Fruit fly (Drosophila melanogaster) whole organism, embryonic: ENCODE results near the gene Ptp4E.

ENCODE experiments used
- BEAF-32 ChIP-seq: fragments of 200-800 bp; sonication (Bioruptor generic); optimal IDR thresholded peaks from 3 replicates; lab custom pipeline; 2017; ENCODE audit warnings: missing biosample characterization, missing genetic modification characterization, mild to moderate bottlenecking, moderate library complexity, missing genetic modification reagents
- Blimp-1 ChIP-seq: fragments of 200-800 bp; sonication (Bioruptor generic); optimal IDR thresholded peaks from 3 replicates; lab custom pipeline; 2018; ENCODE audit warnings: missing biosample characterization, missing genetic modification characterization, mild to moderate bottlenecking, moderate library complexity, missing genetic modification reagents
- CG10366 ChIP-seq: fragments of 200-800 bp; sonication (Bioruptor generic); IDR thresholded peaks from 2 replicates; pipeline ENCODE4 v1.3.6; 2022; ENCODE audit warnings: missing biosample characterization, missing genetic modification characterization
- CG11696 ChIP-seq: fragments of 200-800 bp; sonication (Bioruptor generic); IDR thresholded peaks from 2 replicates; pipeline ENCODE4 v1.3.6; 2022; ENCODE audit warnings: missing biosample characterization, missing genetic modification characterization
- CG11723 ChIP-seq: fragments of 200-800 bp; sonication (Bioruptor generic); optimal IDR thresholded peaks from 2 replicates; lab custom pipeline; 2017; ENCODE audit warnings: missing biosample characterization, mild to moderate bottlenecking, missing genetic modification characterization
- CG12104 ChIP-seq: fragments of 200-800 bp; sonication (Bioruptor generic); optimal IDR thresholded peaks from 3 replicates; lab custom pipeline; 2016; ENCODE audit warnings: missing biosample characterization, missing genetic modification characterization
- CG15269 ChIP-seq: fragments of 200-800 bp; sonication (Bioruptor generic); optimal IDR thresholded peaks from 2 replicates; lab custom pipeline; 2018; ENCODE audit warnings: missing biosample characterization, mild to moderate bottlenecking, missing genetic modification characterization, moderate library complexity
- CG17361 ChIP-seq: fragments of 200-800 bp; sonication (Bioruptor generic); IDR thresholded peaks from 3 replicates; pipeline ENCODE4 v1.3.6; 2022; ENCODE audit warnings: missing biosample characterization, missing genetic modification characterization
- CG2116 ChIP-seq: fragments of 200-800 bp; sonication (Bioruptor generic); optimal IDR thresholded peaks from 3 replicates; lab custom pipeline; 2018; ENCODE audit warnings: missing biosample characterization, mild to moderate bottlenecking, missing genetic modification characterization
- CG2199 ChIP-seq: fragments of 200-800 bp; sonication (Bioruptor generic); IDR thresholded peaks from 3 replicates; pipeline ENCODE4 v1.3.6; 2022; ENCODE audit warnings: missing biosample characterization, missing genetic modification characterization
- CG2889 ChIP-seq: fragments of 200-800 bp; sonication (Bioruptor generic); IDR thresholded peaks from 3 replicates; pipeline ENCODE4 v1.3.6; 2022; ENCODE audit warnings: missing biosample characterization, missing genetic modification characterization
- CG31224 ChIP-seq: fragments of 200-800 bp; sonication (Bioruptor generic); IDR thresholded peaks from 2 replicates; pipeline ENCODE4 v1.3.6; 2022; ENCODE audit warnings: missing biosample characterization, missing genetic modification characterization
- CG3163 ChIP-seq: fragments of 200-800 bp; sonication (Bioruptor generic); optimal IDR thresholded peaks from 3 replicates; lab custom pipeline; 2016; ENCODE audit warnings: missing biosample characterization, missing genetic modification characterization
- CG33557 ChIP-seq: fragments of 200-800 bp; sonication (Bioruptor generic); optimal IDR thresholded peaks from 2 replicates; lab custom pipeline; 2019; ENCODE audit warnings: missing biosample characterization, mild to moderate bottlenecking, missing genetic modification characterization, moderate library complexity
- CG5245 ChIP-seq: fragments of 200-800 bp; sonication (Bioruptor generic); optimal IDR thresholded peaks from 3 replicates; lab custom pipeline; 2016; ENCODE audit warnings: missing biosample characterization, missing genetic modification characterization
- CG8388 ChIP-seq: fragments of 200-800 bp; sonication (Bioruptor generic); optimal IDR thresholded peaks from 2 replicates; lab custom pipeline; 2019; ENCODE audit warnings: missing biosample characterization, mild to moderate bottlenecking, missing genetic modification characterization, moderate library complexity
- CG9727 ChIP-seq: fragments of 200-800 bp; sonication (Bioruptor generic); optimal IDR thresholded peaks from 3 replicates; lab custom pipeline; 2017; ENCODE audit warnings: missing biosample characterization, mild to moderate bottlenecking, missing genetic modification characterization
- D19A ChIP-seq: fragments of 200-800 bp; optimal IDR thresholded peaks from 3 replicates; lab custom pipeline; 2019; ENCODE audit warnings: missing biosample characterization, mild to moderate bottlenecking, missing genetic modification characterization, moderate library complexity
- Dek ChIP-seq: fragments of 200-800 bp; sonication (Bioruptor generic); optimal IDR thresholded peaks from 3 replicates; lab custom pipeline; 2019; ENCODE audit warnings: missing biosample characterization, mild to moderate bottlenecking, missing genetic modification characterization, moderate library complexity
- Fer1 ChIP-seq: fragments of 200-800 bp; sonication (Bioruptor generic); optimal IDR thresholded peaks from 2 replicates; lab custom pipeline; 2017; ENCODE audit warnings: missing biosample characterization, mild to moderate bottlenecking, missing genetic modification characterization
- Gsc ChIP-seq: fragments of 200-800 bp; sonication (Bioruptor generic); IDR thresholded peaks from 2 replicates; pipeline ENCODE4 v1.3.6; 2022; ENCODE audit warnings: missing biosample characterization, missing genetic modification characterization
- Hmr ChIP-seq: fragments of 200-800 bp; sonication (Bioruptor generic); optimal IDR thresholded peaks from 3 replicates; lab custom pipeline; 2017; ENCODE audit warnings: mild to moderate bottlenecking, missing biosample characterization, missing genetic modification reagents, missing genetic modification characterization
- Lim3 ChIP-seq: fragments of 200-800 bp; sonication (Bioruptor generic); IDR thresholded peaks from 2 replicates; pipeline ENCODE4 v1.3.6; 2022; ENCODE audit warnings: missing biosample characterization, missing genetic modification characterization
- MBD-R2 ChIP-seq: fragments of 200-800 bp; sonication (Bioruptor generic); IDR thresholded peaks from 2 replicates; pipeline ENCODE4 v1.3.6; 2022; ENCODE audit warnings: missing biosample characterization, missing genetic modification characterization
- MESR4 ChIP-seq: fragments of 200-800 bp; sonication (Bioruptor generic); optimal IDR thresholded peaks from 2 replicates; lab custom pipeline; 2018; ENCODE audit warnings: missing biosample characterization, mild to moderate bottlenecking, missing genetic modification characterization, moderate library complexity
- MTF-1 ChIP-seq: fragments of 200-800 bp; sonication (Bioruptor generic); optimal IDR thresholded peaks from 2 replicates; lab custom pipeline; 2018; ENCODE audit warnings: missing biosample characterization, mild to moderate bottlenecking, missing genetic modification characterization, borderline replicate concordance
- Max ChIP-seq: fragments of 200-800 bp; sonication (Bioruptor generic); optimal IDR thresholded peaks from 2 replicates; lab custom pipeline; 2016; ENCODE audit warnings: missing biosample characterization, mild to moderate bottlenecking, missing genetic modification characterization
- Nf-YA ChIP-seq: fragments of 200-800 bp; sonication (Bioruptor generic); IDR thresholded peaks from 2 replicates; pipeline ENCODE4 v1.3.6; 2022; ENCODE audit warnings: missing biosample characterization, missing genetic modification characterization
- Sox100B ChIP-seq: fragments of 200-800 bp; sonication (Bioruptor generic); optimal IDR thresholded peaks from 3 replicates; lab custom pipeline; 2018; ENCODE audit warnings: missing biosample characterization, mild to moderate bottlenecking, missing genetic modification characterization
- ap ChIP-seq: fragments of 200-800 bp; sonication (Bioruptor generic); IDR thresholded peaks from 2 replicates; pipeline ENCODE4 v1.3.6; 2022; ENCODE audit warnings: missing biosample characterization, missing genetic modification characterization
- ase ChIP-seq: fragments of 200-800 bp; sonication (Bioruptor generic); IDR thresholded peaks from 3 replicates; pipeline ENCODE4 v1.3.6; 2022; ENCODE audit warnings: missing biosample characterization, missing genetic modification characterization
- ash1 ChIP-seq: fragments of 200-800 bp; sonication (Bioruptor generic); optimal IDR thresholded peaks from 2 replicates; lab custom pipeline; 2018; ENCODE audit warnings: missing biosample characterization, mild to moderate bottlenecking, missing genetic modification characterization
- bigmax ChIP-seq: fragments of 200-800 bp; sonication (Bioruptor generic); optimal IDR thresholded peaks from 2 replicates; lab custom pipeline; 2018; ENCODE audit warnings: missing biosample characterization, mild to moderate bottlenecking, missing genetic modification characterization
- bsh ChIP-seq, 2 experiments: fragments of 200-800 bp; sonication (Bioruptor generic); optimal IDR thresholded peaks; 2 replicates each; lab custom pipeline; 2017 to 2018; ENCODE audit warnings: mild to moderate bottlenecking in 2 of 2, missing biosample characterization in 2 of 2, missing genetic modification characterization in 2 of 2, moderate library complexity in 1 of 2
- ci ChIP-seq: fragments of 200-800 bp; sonication (Bioruptor generic); IDR thresholded peaks from 3 replicates; pipeline ENCODE4 v1.3.6; 2022; ENCODE audit warnings: missing biosample characterization, missing genetic modification characterization
- crp ChIP-seq, 2 experiments: fragments of 200-800 bp; sonication (Bioruptor generic); optimal IDR thresholded peaks; 2 replicates in 1 of 2; 3 replicates in 1 of 2; lab custom pipeline; 2017; ENCODE audit warnings: missing biosample characterization in 2 of 2, missing genetic modification characterization in 2 of 2, mild to moderate bottlenecking in 1 of 2, moderate library complexity in 1 of 2
- danr ChIP-seq: fragments of 200-800 bp; sonication (Bioruptor generic); IDR thresholded peaks from 2 replicates; pipeline ENCODE4 v1.3.6; 2022; ENCODE audit warnings: missing biosample characterization, missing genetic modification characterization
- gem ChIP-seq: fragments of 200-800 bp; sonication (Bioruptor generic); optimal IDR thresholded peaks from 2 replicates; lab custom pipeline; 2019; ENCODE audit warnings: missing biosample characterization, mild to moderate bottlenecking, missing genetic modification characterization, moderate library complexity
- ham ChIP-seq: fragments of 200-800 bp; sonication (Bioruptor generic); IDR thresholded peaks from 2 replicates; pipeline ENCODE4 v1.3.6; 2022; ENCODE audit warnings: missing biosample characterization, missing genetic modification characterization
- jing ChIP-seq: fragments of 200-800 bp; sonication (Bioruptor generic); optimal IDR thresholded peaks from 2 replicates; lab custom pipeline; 2018; ENCODE audit warnings: missing biosample characterization, mild to moderate bottlenecking, missing genetic modification characterization
- lov ChIP-seq, 2 experiments: fragments of 200-800 bp in 1 of 2; fragments of >200 bp in 1 of 2; sonication (Bioruptor generic) in 1 of 2; IDR thresholded peaks in 1 of 2; optimal IDR thresholded peaks in 1 of 2; 2 replicates in 1 of 2; 3 replicates in 1 of 2; pipeline versions ENCODE4 v1.3.6 to Lab custom; 2017 to 2022; ENCODE audit warnings: missing biosample characterization in 1 of 2, missing genetic modification characterization in 1 of 2
- nerfin-1 ChIP-seq: fragments of 200-800 bp; sonication (Bioruptor generic); optimal IDR thresholded peaks from 3 replicates; lab custom pipeline; 2019; ENCODE audit warnings: missing biosample characterization, mild to moderate bottlenecking, missing genetic modification characterization, moderate library complexity
- oc ChIP-seq: fragments of 200-800 bp; sonication (Bioruptor generic); optimal IDR thresholded peaks from 2 replicates; lab custom pipeline; 2018; ENCODE audit warnings: missing biosample characterization, mild to moderate bottlenecking, missing genetic modification characterization, moderate library complexity
- pan ChIP-seq, 4 experiments: fragments of >200 bp in 3 of 4; fragments of 200-800 bp in 1 of 4; sonication (Bioruptor generic) in 1 of 4; optimal IDR thresholded peaks in 3 of 4; IDR thresholded peaks in 1 of 4; 2 replicates each; pipeline versions ENCODE4 v1.3.6 to Lab custom; 2017 to 2022; ENCODE audit warnings: missing biosample characterization in 2 of 4, missing genetic modification characterization in 2 of 4, mixed read lengths in 1 of 4
- phol ChIP-seq: fragments of 200-800 bp; sonication (Bioruptor generic); optimal IDR thresholded peaks from 3 replicates; lab custom pipeline; 2018; ENCODE audit warnings: missing biosample characterization, mild to moderate bottlenecking, missing genetic modification characterization, moderate library complexity
- pum ChIP-seq: fragments of 200-800 bp; sonication (Bioruptor generic); optimal IDR thresholded peaks from 2 replicates; lab custom pipeline; 2016; ENCODE audit warnings: missing biosample characterization, missing genetic modification characterization
- trem ChIP-seq: fragments of 200-800 bp; optimal IDR thresholded peaks from 3 replicates; lab custom pipeline; 2019; ENCODE audit warnings: missing biosample characterization, mild to moderate bottlenecking, missing genetic modification characterization, moderate library complexity
- unc-4 ChIP-seq: fragments of 200-800 bp; sonication (Bioruptor generic); IDR thresholded peaks from 2 replicates; pipeline ENCODE4 v1.3.6; 2022; ENCODE audit warnings: missing biosample characterization, missing genetic modification characterization; ENCODE audit not compliant: partially characterized antibody

The Ptp4E gene

DNA sequence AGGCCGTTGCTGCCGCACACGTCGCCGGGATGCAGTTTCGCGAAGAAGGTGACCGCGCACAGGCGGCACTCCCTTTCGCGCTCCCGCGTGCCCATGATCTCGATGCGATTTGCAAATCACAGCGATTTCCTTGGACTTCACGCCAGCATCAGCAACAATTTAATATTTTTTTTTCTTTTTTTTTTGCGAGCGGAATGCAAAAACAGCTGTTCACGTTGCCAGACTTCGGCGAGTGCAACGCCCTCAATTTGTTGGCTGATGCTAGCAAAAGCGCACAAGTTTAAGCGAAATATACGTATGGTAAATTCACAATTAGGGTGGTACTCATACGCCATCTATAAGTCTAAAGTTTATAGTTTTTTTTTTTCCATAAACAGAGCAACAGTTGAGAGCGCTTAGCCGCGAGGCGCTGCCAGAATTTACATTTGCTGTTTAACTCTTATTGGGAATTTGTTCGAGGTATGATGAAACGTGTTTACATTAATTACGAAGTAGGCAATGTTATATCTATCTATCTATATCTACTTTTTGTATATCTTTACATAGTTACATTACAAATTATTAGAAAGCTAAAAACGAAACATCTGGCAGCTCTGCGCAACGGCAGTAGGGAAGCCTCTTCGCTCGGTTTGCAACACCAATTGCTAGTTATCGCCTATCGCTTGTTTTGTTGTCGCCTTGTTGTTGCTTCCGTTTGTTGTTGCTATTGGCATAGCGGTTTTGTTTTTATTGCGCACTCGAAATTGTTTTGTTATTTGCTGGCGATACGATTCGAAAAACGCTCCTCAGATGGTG is 20.5 kb upstream of the Ptp4E start, which contains the start of the genes CG4041 and Hgsnat (continued):
- TF ChIP-seq CG5245 (GFP tag; lab: Kevin White, UChicago), result no peak
- no peak for TF ChIP-seq Fer1 (GFP tag; lab: Kevin White, UChicago)
- no peak for TF ChIP-seq CG3163 (GFP tag; lab: Kevin White, UChicago)
- no peak for TF ChIP-seq bigmax (GFP tag; lab: Kevin White, UChicago)
- TF ChIP-seq jing (GFP tag; lab: Kevin White, UChicago), result no peak
- no peak for TF ChIP-seq CG2889 (GFP tag; lab: Robert Waterston, UW)
- no peak for TF ChIP-seq oc
- peak; percentile 45 for TF ChIP-seq CG2116 (GFP tag; lab: Kevin White, UChicago)
- TF ChIP-seq ash1 (GFP tag; lab: Kevin White, UChicago), result no peak
- no peak for TF ChIP-seq ap (GFP tag; lab: Robert Waterston, UW)
- no peak for TF ChIP-seq nerfin-1
- TF ChIP-seq CG33557 (GFP tag; lab: Kevin White, UChicago), result no peak
- TF ChIP-seq CG15269 (tag; lab: Kevin White, UChicago), result no peak
- TF ChIP-seq CG11723 (GFP tag; lab: Kevin White, UChicago), result peak; percentile 7
- TF ChIP-seq BEAF-32 (GFP tag; lab: Kevin White, UChicago), result peak; percentile 50
- no peak for TF ChIP-seq ase (GFP tag; lab: Robert Waterston, UW)
- TF ChIP-seq MBD-R2 (GFP tag; lab: Robert Waterston, UW), result peak; percentile 67
- no peak for TF ChIP-seq CG31224 (GFP tag; lab: Robert Waterston, UW)
- no peak for TF ChIP-seq bsh (GFP tag; optimal IDR thresholded peaks at IDR 0.05; lab: Kevin White, UChicago)
- TF ChIP-seq unc-4, result no peak
- no peak for TF ChIP-seq pum (GFP tag; lab: Kevin White, UChicago)
- no peak for TF ChIP-seq CG8388
- TF ChIP-seq danr (GFP tag; lab: Robert Waterston, UW), result no peak
- TF ChIP-seq lov (optimal IDR thresholded peaks at IDR 0.05; lab: Kevin White, UChicago), result no peak
- TF ChIP-seq lov (GFP tag; IDR thresholded peaks at IDR 0.05; lab: Robert Waterston, UW), result no peak
- TF ChIP-seq Sox100B (GFP tag; lab: Kevin White, UChicago), result no peak
- no peak for TF ChIP-seq Hmr (GFP tag; lab: Kevin White, UChicago)
- peak; percentile 50; the same call in 1 of the 3 replicates for TF ChIP-seq CG17361 (GFP tag; lab: Robert Waterston, UW)
- TF ChIP-seq CG10366, result no peak
- TF ChIP-seq CG11696 (GFP tag; lab: Robert Waterston, UW), result no peak
- TF ChIP-seq Nf-YA (GFP tag; lab: Robert Waterston, UW), result no peak
- TF ChIP-seq ci (GFP tag; lab: Robert Waterston, UW), result no peak
- TF ChIP-seq CG9727, result peak; percentile 23
- peak; percentile 30 for TF ChIP-seq phol (tag; lab: Kevin White, UChicago)
- TF ChIP-seq pan (optimal IDR thresholded peaks at IDR 0.05; lab: Kevin White, UChicago), result no peak
- no peak for TF ChIP-seq pan (GFP tag; optimal IDR thresholded peaks at IDR 0.05 in 1 of 2, IDR thresholded peaks at IDR 0.05 in 1 of 2)
- TF ChIP-seq Gsc (GFP tag; lab: Robert Waterston, UW), result no peak
- TF ChIP-seq CG12104 (GFP tag; lab: Kevin White, UChicago), result no peak
- TF ChIP-seq D19A (tag; lab: Kevin White, UChicago), result no peak
- peak; percentile 38 for TF ChIP-seq MESR4 (GFP tag; lab: Kevin White, UChicago)
- peak; percentile 45 for TF ChIP-seq trem (tag; lab: Kevin White, UChicago)
- TF ChIP-seq ham (GFP tag; lab: Robert Waterston, UW), result no peak
- TF ChIP-seq Blimp-1 (GFP tag; lab: Kevin White, UChicago), result no peak
- no peak for TF ChIP-seq Dek (tag; lab: Kevin White, UChicago)
- TF ChIP-seq crp (GFP tag; optimal IDR thresholded peaks at IDR 0.05; lab: Kevin White, UChicago), result peak; percentile 28 to 83
- no peak for TF ChIP-seq MTF-1 (GFP tag; lab: Kevin White, UChicago)
- no peak for TF ChIP-seq CG2199 (GFP tag; lab: Robert Waterston, UW)
- TF ChIP-seq gem (tag; lab: Kevin White, UChicago), result peak; percentile 30
- TF ChIP-seq Lim3 (GFP tag; lab: Robert Waterston, UW), result no peak
- peak; percentile 31 for TF ChIP-seq Max (GFP tag; lab: Kevin White, UChicago)
